Fruit fly (Drosophila melanogaster): Measurements from ENCODE around the gene Tom40.

DNA sequence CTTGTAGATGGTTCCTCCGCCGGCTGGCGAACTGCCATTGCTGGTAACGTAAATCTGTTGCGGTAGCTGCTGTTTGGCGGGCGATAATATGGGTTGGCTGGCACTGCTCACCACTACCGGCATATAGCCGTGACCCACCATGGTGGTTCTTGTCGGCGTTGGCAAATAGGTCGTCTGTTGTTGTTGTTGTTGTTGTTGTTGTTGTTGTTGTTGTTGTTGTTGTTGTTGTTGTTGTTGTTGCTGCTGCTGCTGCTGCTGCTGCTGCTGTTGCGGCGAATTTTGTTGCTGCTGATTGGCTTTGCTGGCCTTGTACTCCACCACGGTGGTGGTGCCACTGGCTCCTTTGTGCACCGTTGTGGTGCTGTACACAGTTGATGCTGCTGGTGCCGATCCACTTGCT lies 47.8 kb upstream of the Tom40 start:
- TF ChIP-seq Blimp-1 (GFP tag; optimal IDR thresholded peaks at IDR 0.05), result no peak
- no peak for TF ChIP-seq CG8319 (GFP tag; optimal IDR thresholded peaks at IDR 0.05)
- no peak for TF ChIP-seq Sox14 (GFP tag; optimal IDR thresholded peaks at IDR 0.05)
- no peak for TF ChIP-seq CG6854 (GFP tag; optimal IDR thresholded peaks at IDR 0.05)
- TF ChIP-seq CG31627 (GFP tag; optimal IDR thresholded peaks at IDR 0.05), result no peak
- no peak for TF ChIP-seq Sox15 (GFP tag; optimal IDR thresholded peaks at IDR 0.05)
- no peak for TF ChIP-seq fd59A (GFP tag; optimal IDR thresholded peaks at IDR 0.05)
- TF ChIP-seq cyc (GFP tag; optimal IDR thresholded peaks at IDR 0.05), result no peak
- no peak for TF ChIP-seq CG16779 (tag; optimal IDR thresholded peaks at IDR 0.05)
- no peak for TF ChIP-seq ss (GFP tag; optimal IDR thresholded peaks at IDR 0.05)
- no peak for TF ChIP-seq salr (GFP tag; optimal IDR thresholded peaks at IDR 0.05)
